Fruit fly (Drosophila melanogaster) whole organism, embryonic: ENCODE results near the gene Trxr1.
A peak's percentile ranks its signal among the peaks of the same experiment; 100 is the strongest.

Experiments used
- Abd-B ChIP-seq: fragments of 200-800 bp; sonication (Bioruptor generic); optimal IDR thresholded peaks from 2 replicates; lab custom pipeline; 2018; ENCODE audit warnings: missing biosample characterization, mild to moderate bottlenecking, missing genetic modification characterization, moderate library complexity
- Antp ChIP-seq: fragments of 200-800 bp; sonication (Bioruptor generic); optimal IDR thresholded peaks from 3 replicates; lab custom pipeline; 2016; ENCODE audit warnings: missing biosample characterization, missing genetic modification characterization
- CG10654 ChIP-seq: fragments of 200-800 bp; sonication (Bioruptor generic); optimal IDR thresholded peaks from 2 replicates; lab custom pipeline; 2016; ENCODE audit warnings: missing biosample characterization, missing genetic modification characterization
- CG11695 ChIP-seq: fragments of 200-800 bp; sonication (Bioruptor generic); IDR thresholded peaks from 3 replicates; pipeline ENCODE4 v1.3.6; 2022; ENCODE audit warnings: missing biosample characterization, missing genetic modification characterization
- CG11696 ChIP-seq: fragments of 200-800 bp; sonication (Bioruptor generic); IDR thresholded peaks from 2 replicates; pipeline ENCODE4 v1.3.6; 2022; ENCODE audit warnings: missing biosample characterization, missing genetic modification characterization
- CG12769 ChIP-seq: fragments of 200-800 bp; sonication (Bioruptor generic); optimal IDR thresholded peaks from 2 replicates; lab custom pipeline; 2019; ENCODE audit warnings: missing biosample characterization, mild to moderate bottlenecking, missing genetic modification characterization, moderate library complexity
- CG14667 ChIP-seq: fragments of 200-800 bp; sonication (Bioruptor generic); IDR thresholded peaks from 2 replicates; pipeline ENCODE4 v1.3.6; 2022; ENCODE audit warnings: missing biosample characterization, missing genetic modification characterization
- CG1603 ChIP-seq: fragments of 200-800 bp; sonication (Bioruptor generic); optimal IDR thresholded peaks from 2 replicates; lab custom pipeline; 2019; ENCODE audit warnings: missing biosample characterization, mild to moderate bottlenecking, missing genetic modification characterization, moderate library complexity
- CG1647 ChIP-seq: fragments of 200-800 bp; sonication (Bioruptor generic); optimal IDR thresholded peaks from 3 replicates; lab custom pipeline; 2016; ENCODE audit warnings: missing biosample characterization, missing genetic modification characterization
- CG17186 ChIP-seq: fragments of 200-800 bp; sonication (Bioruptor generic); optimal IDR thresholded peaks from 3 replicates; lab custom pipeline; 2017; ENCODE audit warnings: missing biosample characterization, missing genetic modification reagents, missing genetic modification characterization
- CG2199 ChIP-seq: fragments of 200-800 bp; sonication (Bioruptor generic); IDR thresholded peaks from 3 replicates; pipeline ENCODE4 v1.3.6; 2022; ENCODE audit warnings: missing biosample characterization, missing genetic modification characterization
- CG3163 ChIP-seq: fragments of 200-800 bp; sonication (Bioruptor generic); optimal IDR thresholded peaks from 3 replicates; lab custom pipeline; 2016; ENCODE audit warnings: missing biosample characterization, missing genetic modification characterization
- CG32532 ChIP-seq: fragments of 200-800 bp; sonication (Bioruptor generic); IDR thresholded peaks from 2 replicates; pipeline ENCODE4 v1.3.6; 2022; ENCODE audit warnings: missing biosample characterization, missing genetic modification characterization
- CG3281 ChIP-seq: fragments of 200-800 bp; sonication (Bioruptor generic); optimal IDR thresholded peaks from 3 replicates; lab custom pipeline; 2017; ENCODE audit warnings: missing biosample characterization, mild to moderate bottlenecking, missing genetic modification characterization
- CG42726 ChIP-seq: fragments of 200-800 bp; sonication (Bioruptor generic); IDR thresholded peaks from 2 replicates; pipeline ENCODE4 v1.3.6; 2022; ENCODE audit warnings: missing biosample characterization, missing genetic modification characterization; ENCODE audit not compliant: partially characterized antibody
- CG4328 ChIP-seq: fragments of 200-800 bp; sonication (Bioruptor generic); optimal IDR thresholded peaks from 3 replicates; lab custom pipeline; 2017; ENCODE audit warnings: missing biosample characterization, missing genetic modification reagents, missing genetic modification characterization
- CG9727 ChIP-seq: fragments of 200-800 bp; sonication (Bioruptor generic); optimal IDR thresholded peaks from 3 replicates; lab custom pipeline; 2017; ENCODE audit warnings: missing biosample characterization, mild to moderate bottlenecking, missing genetic modification characterization
- Chrac-16 ChIP-seq: fragments of 200-800 bp; sonication (Bioruptor generic); optimal IDR thresholded peaks from 3 replicates; lab custom pipeline; 2016; ENCODE audit warnings: missing biosample characterization, missing genetic modification characterization
- D19A ChIP-seq: fragments of 200-800 bp; optimal IDR thresholded peaks from 3 replicates; lab custom pipeline; 2019; ENCODE audit warnings: missing biosample characterization, mild to moderate bottlenecking, missing genetic modification characterization, moderate library complexity
- HLH4C ChIP-seq: fragments of 200-800 bp; sonication (Bioruptor generic); IDR thresholded peaks from 3 replicates; pipeline ENCODE4 v1.3.6; 2022; ENCODE audit warnings: missing biosample characterization, missing genetic modification characterization; ENCODE audit not compliant: partially characterized antibody
- Max ChIP-seq: fragments of 200-800 bp; sonication (Bioruptor generic); optimal IDR thresholded peaks from 2 replicates; lab custom pipeline; 2016; ENCODE audit warnings: missing biosample characterization, mild to moderate bottlenecking, missing genetic modification characterization
- Nf-YB ChIP-seq: fragments of 200-800 bp; sonication (Bioruptor generic); optimal IDR thresholded peaks from 3 replicates; lab custom pipeline; 2019; ENCODE audit warnings: missing biosample characterization, mild to moderate bottlenecking, missing genetic modification characterization, moderate library complexity
- Opbp ChIP-seq: fragments of 200-800 bp; sonication (Bioruptor generic); IDR thresholded peaks from 3 replicates; pipeline ENCODE4 v1.3.6; 2022; ENCODE audit warnings: missing biosample characterization, missing genetic modification characterization; ENCODE audit not compliant: partially characterized antibody
- PHDP ChIP-seq: fragments of 200-800 bp; sonication (Bioruptor generic); optimal IDR thresholded peaks from 3 replicates; lab custom pipeline; 2018; ENCODE audit warnings: missing biosample characterization, mild to moderate bottlenecking, missing genetic modification characterization, moderate library complexity
- Side ChIP-seq: fragments of 200-800 bp; sonication (Bioruptor generic); optimal IDR thresholded peaks from 2 replicates; lab custom pipeline; 2016; ENCODE audit warnings: missing biosample characterization, missing genetic modification characterization
- Sry-δ ChIP-seq: fragments of 200-800 bp; sonication (Bioruptor generic); optimal IDR thresholded peaks from 2 replicates; lab custom pipeline; 2016; ENCODE audit warnings: missing biosample characterization, missing genetic modification characterization
- Ssrp ChIP-seq: fragments of 200-800 bp; sonication (Bioruptor generic); optimal IDR thresholded peaks from 2 replicates; lab custom pipeline; 2018; ENCODE audit warnings: missing biosample characterization, mild to moderate bottlenecking, missing genetic modification characterization, moderate library complexity
- TFAM ChIP-seq: fragments of 200-800 bp; sonication (Bioruptor generic); optimal IDR thresholded peaks from 2 replicates; lab custom pipeline; 2017; ENCODE audit warnings: missing biosample characterization, missing genetic modification characterization, inconsistent platforms
- Xbp1 ChIP-seq: fragments of 200-800 bp; sonication (Bioruptor generic); optimal IDR thresholded peaks from 3 replicates; lab custom pipeline; 2016; ENCODE audit warnings: missing biosample characterization, mild to moderate bottlenecking, missing genetic modification characterization
- YL-1 ChIP-seq: fragments of 200-800 bp; sonication (Bioruptor generic); optimal IDR thresholded peaks from 3 replicates; lab custom pipeline; 2017; ENCODE audit warnings: missing biosample characterization, mild to moderate bottlenecking, missing genetic modification characterization
- ac ChIP-seq: fragments of 200-800 bp; sonication (Bioruptor generic); optimal IDR thresholded peaks from 3 replicates; lab custom pipeline; 2017; ENCODE audit warnings: missing biosample characterization, mild to moderate bottlenecking, missing genetic modification characterization
- cas ChIP-seq: fragments of 200-800 bp; sonication (Bioruptor generic); IDR thresholded peaks from 2 replicates; pipeline ENCODE4 v1.3.6; 2022; ENCODE audit warnings: missing biosample characterization, missing genetic modification characterization
- chif ChIP-seq, 2 experiments: fragments of 200-800 bp; sonication (Bioruptor generic); optimal IDR thresholded peaks; 3 replicates each; lab custom pipeline; 2016; ENCODE audit warnings: missing biosample characterization in 2 of 2, missing genetic modification characterization in 2 of 2
- chinmo ChIP-seq: fragments of 200-800 bp; sonication (Bioruptor generic); IDR thresholded peaks from 4 replicates; pipeline ENCODE4 v1.3.6; 2022; ENCODE audit warnings: missing biosample characterization, missing genetic modification characterization; ENCODE audit not compliant: partially characterized antibody
- crol ChIP-seq: fragments of 200-800 bp; sonication (Bioruptor generic); IDR thresholded peaks from 2 replicates; pipeline ENCODE4 v1.3.6; 2022; ENCODE audit warnings: missing biosample characterization, missing genetic modification characterization
- cwo ChIP-seq: fragments of 200-800 bp; sonication (Bioruptor generic); optimal IDR thresholded peaks from 3 replicates; lab custom pipeline; 2017; ENCODE audit warnings: missing biosample characterization, missing genetic modification characterization, mild to moderate bottlenecking, moderate library complexity, missing genetic modification reagents
- en ChIP-seq: fragments of 200-800 bp; sonication (Bioruptor generic); optimal IDR thresholded peaks from 2 replicates; lab custom pipeline; 2016; ENCODE audit warnings: missing biosample characterization, missing genetic modification characterization
- lmd ChIP-seq: fragments of 200-800 bp; sonication (Bioruptor generic); IDR thresholded peaks from 2 replicates; pipeline ENCODE4 v1.3.6; 2022; ENCODE audit warnings: missing biosample characterization, missing genetic modification characterization
- mam ChIP-seq: fragments of 200-800 bp; sonication (Bioruptor generic); optimal IDR thresholded peaks from 3 replicates; lab custom pipeline; 2016; ENCODE audit warnings: missing biosample characterization, missing genetic modification characterization
- nmo ChIP-seq: fragments of 200-800 bp; sonication (Bioruptor generic); optimal IDR thresholded peaks from 2 replicates; lab custom pipeline; 2018; ENCODE audit warnings: missing biosample characterization, mild to moderate bottlenecking, missing genetic modification characterization, moderate library complexity
- peb ChIP-seq: fragments of 200-800 bp; sonication (Bioruptor generic); IDR thresholded peaks from 2 replicates; pipeline ENCODE4 v1.3.6; 2022; ENCODE audit warnings: missing biosample characterization, missing genetic modification characterization
- rib ChIP-seq: fragments of 200-800 bp; sonication (Bioruptor generic); IDR thresholded peaks from 2 replicates; pipeline ENCODE4 v1.3.6; 2022; ENCODE audit warnings: missing biosample characterization, missing genetic modification characterization
- sd ChIP-seq: fragments of 200-800 bp; sonication (Bioruptor generic); optimal IDR thresholded peaks from 3 replicates; lab custom pipeline; 2018; ENCODE audit warnings: missing biosample characterization, mild to moderate bottlenecking, missing genetic modification characterization, moderate library complexity
- slbo ChIP-seq: fragments of 200-800 bp; sonication (Bioruptor generic); IDR thresholded peaks from 2 replicates; pipeline ENCODE4 v1.3.6; 2022; ENCODE audit warnings: missing biosample characterization, missing genetic modification characterization
- slou ChIP-seq: fragments of 200-800 bp; sonication (Bioruptor generic); optimal IDR thresholded peaks from 3 replicates; lab custom pipeline; 2016; ENCODE audit warnings: missing biosample characterization, missing genetic modification characterization
- slp2 ChIP-seq: fragments of 200-800 bp; sonication (Bioruptor generic); optimal IDR thresholded peaks from 2 replicates; lab custom pipeline; 2016; ENCODE audit warnings: missing biosample characterization, missing genetic modification characterization
- sob ChIP-seq: fragments of 200-800 bp; sonication (Bioruptor generic); IDR thresholded peaks from 2 replicates; pipeline ENCODE4 v1.3.6; 2022; ENCODE audit warnings: missing biosample characterization, missing genetic modification characterization
- tgo ChIP-seq: fragments of 200-800 bp; sonication (Bioruptor generic); IDR thresholded peaks from 3 replicates; pipeline ENCODE4 v1.3.6; 2022; ENCODE audit warnings: missing biosample characterization, missing genetic modification characterization
- tna ChIP-seq: fragments of 200-800 bp; sonication (Bioruptor generic); IDR thresholded peaks from 2 replicates; pipeline ENCODE4 v1.3.6; 2022; ENCODE audit warnings: missing biosample characterization, missing genetic modification characterization; ENCODE audit not compliant: partially characterized antibody
- zfh1 ChIP-seq: fragments of 200-800 bp; sonication (Bioruptor generic); IDR thresholded peaks from 3 replicates; pipeline ENCODE4 v1.3.6; 2022; ENCODE audit warnings: missing biosample characterization, missing genetic modification characterization

Trxr1 gene

dm6 chrX:8273799-8274484 is 31.6 kb downstream of the Trxr1 start, which contains the start of gene CG15343 (continued):
- TF ChIP-seq tna (GFP tag; lab: Robert Waterston, UW) (no peak), HLH4C (GFP tag; lab: Robert Waterston, UW) (no peak), crol (no peak), CG2199 (GFP tag; lab: Robert Waterston, UW) (no peak), lmd (GFP tag; lab: Robert Waterston, UW) (peak; percentile 68), CG11696 (GFP tag; lab: Robert Waterston, UW) (no peak), chif (GFP tag; optimal IDR thresholded peaks at IDR 0.05; lab: Kevin White, UChicago) (peak in 1 of 2 experiments; percentile 21), CG3163 (GFP tag; lab: Kevin White, UChicago) (no peak), sd (peak; percentile 71), Chrac-16 (GFP tag; lab: Kevin White, UChicago) (peak; percentile 14), Ssrp (no peak), Sry-δ (GFP tag; lab: Kevin White, UChicago) (no peak), CG1603 (tag; lab: Kevin White, UChicago) (peak; percentile 2), zfh1 (GFP tag; lab: Robert Waterston, UW) (0 out of 3 replicates have a peak, but pooled peaks have one; percentile 41), en (GFP tag; lab: Kevin White, UChicago) (no peak), slou (GFP tag; lab: Kevin White, UChicago) (no peak), mam (peak; percentile 57), D19A (tag; lab: Kevin White, UChicago) (no peak), nmo (GFP tag; lab: Kevin White, UChicago) (peak; percentile 24), chinmo (GFP tag; lab: Robert Waterston, UW) (no peak), sob (peak; percentile 49; the same call in 1 of the 2 replicates), Antp (GFP tag; lab: Kevin White, UChicago) (peak; percentile 26), rib (GFP tag; lab: Robert Waterston, UW) (no peak; the same call in 1 of the 2 replicates), slp2 (GFP tag; lab: Kevin White, UChicago) (no peak), cwo (GFP tag; lab: Kevin White, UChicago) (no peak), CG4328 (no peak), CG9727 (peak; percentile 31), CG14667 (no peak), Nf-YB (no peak), CG11695 (GFP tag; lab: Robert Waterston, UW) (0 out of 3 replicates have a peak, but pooled peaks have one; percentile 35), Xbp1 (GFP tag; lab: Kevin White, UChicago) (peak; percentile 49), PHDP (tag; lab: Kevin White, UChicago) (no peak), CG42726 (GFP tag; lab: Robert Waterston, UW) (no peak), peb (no peak), Opbp (GFP tag; lab: Robert Waterston, UW) (peak; percentile 42; the same call in 1 of the 3 replicates), slbo (GFP tag; lab: Robert Waterston, UW) (peak; percentile 74), tgo (GFP tag; lab: Robert Waterston, UW) (0 out of 3 replicates have a peak, but pooled peaks have one; percentile 28), Side (GFP tag; lab: Kevin White, UChicago) (no peak), CG10654 (GFP tag; lab: Kevin White, UChicago) (no peak), CG3281 (no peak), ac (no peak), CG17186 (GFP tag; lab: Kevin White, UChicago) (no peak), CG32532 (GFP tag; lab: Robert Waterston, UW) (peak; percentile 74), cas (no peak), Max (GFP tag; lab: Kevin White, UChicago) (no peak), CG1647 (GFP tag; lab: Kevin White, UChicago) (no peak), Abd-B (GFP tag; lab: Kevin White, UChicago) (peak; percentile 9), TFAM (GFP tag; lab: Kevin White, UChicago) (no peak), YL-1 (no peak), CG12769 (tag; lab: Kevin White, UChicago) (peak; percentile 21)
